Worm (Caenorhabditis elegans) whole organism, late embryonic: ENCODE results near the gene Y37A1B.7.

Experiments used
- K02D7.2 ChIP-seq: sonication (generic microtip); optimal IDR thresholded peaks from 2 replicates; lab custom pipeline; 2017; ENCODE audit warnings: mild to moderate bottlenecking, missing genetic modification characterization, missing compliant biosample characterization
- Y22D7AL.16 ChIP-seq: sonication (generic microtip); optimal IDR thresholded peaks from 2 replicates; lab custom pipeline; 2016; ENCODE audit warnings: missing genetic modification characterization, missing compliant biosample characterization
- ahr-1 ChIP-seq: sonication (generic microtip); optimal IDR thresholded peaks from 2 replicates; lab custom pipeline; 2016; ENCODE audit warnings: missing genetic modification characterization, missing compliant biosample characterization
- ama-1 ChIP-seq: fragments of 150-350 bp; optimal IDR thresholded peaks from 2 replicates; lab custom pipeline; 2014
- ceh-18 ChIP-seq: sonication (generic microtip); optimal IDR thresholded peaks from 2 replicates; lab custom pipeline; 2016; ENCODE audit warnings: missing genetic modification characterization, missing compliant biosample characterization
- ceh-19 ChIP-seq: fragments of 200-800 bp; sonication (Bioruptor generic); optimal IDR thresholded peaks from 2 replicates; lab custom pipeline; 2018; ENCODE audit warnings: mild to moderate bottlenecking, missing genetic modification characterization, missing compliant biosample characterization
- ceh-2 ChIP-seq: sonication (generic microtip); optimal IDR thresholded peaks from 2 replicates; lab custom pipeline; 2016; ENCODE audit warnings: missing genotype, missing genetic modification characterization, missing compliant biosample characterization
- ceh-22 ChIP-seq: sonication (generic microtip); optimal IDR thresholded peaks from 2 replicates; lab custom pipeline; 2017; ENCODE audit warnings: missing biosample characterization, missing genetic modification characterization
- ceh-24 ChIP-seq: sonication (generic microtip); optimal IDR thresholded peaks from 2 replicates; lab custom pipeline; 2016; ENCODE audit warnings: mild to moderate bottlenecking, missing genetic modification characterization, missing compliant biosample characterization
- ceh-30 ChIP-seq: fragments of 150-350 bp; optimal IDR thresholded peaks from 2 replicates; lab custom pipeline; 2014; ENCODE audit warnings: missing biosample characterization, missing genetic modification characterization
- ceh-34 ChIP-seq: sonication (generic microtip); optimal IDR thresholded peaks from 2 replicates; lab custom pipeline; 2016; ENCODE audit warnings: mild to moderate bottlenecking, missing genetic modification characterization, missing compliant biosample characterization
- ceh-45 ChIP-seq: fragments of 200-800 bp; sonication (Bioruptor generic); IDR thresholded peaks from 2 replicates; pipeline ENCODE4 v1.3.6; 2022; ENCODE audit warnings: missing genetic modification reagents, missing genetic modification characterization, missing compliant biosample characterization
- ceh-48 ChIP-seq: sonication (generic microtip); optimal IDR thresholded peaks from 2 replicates; lab custom pipeline; 2016; ENCODE audit warnings: missing genetic modification characterization, inconsistent platforms, missing compliant biosample characterization
- ceh-6 ChIP-seq: fragments of 200-800 bp; sonication (Bioruptor generic); optimal IDR thresholded peaks from 2 replicates; lab custom pipeline; 2018; ENCODE audit warnings: mild to moderate bottlenecking, missing genetic modification characterization, missing compliant biosample characterization
- ceh-9 ChIP-seq: sonication (generic microtip); optimal IDR thresholded peaks from 2 replicates; lab custom pipeline; 2016; ENCODE audit warnings: mild to moderate bottlenecking, missing genetic modification characterization, inconsistent platforms, missing compliant biosample characterization
- che-1 ChIP-seq: sonication (generic microtip); optimal IDR thresholded peaks from 2 replicates; lab custom pipeline; 2016; ENCODE audit warnings: mild to moderate bottlenecking, missing genetic modification characterization, missing compliant biosample characterization
- dve-1 ChIP-seq: sonication (generic microtip); optimal IDR thresholded peaks from 2 replicates; lab custom pipeline; 2017; ENCODE audit warnings: antibody characterized with exemption, mild to moderate bottlenecking, missing genetic modification characterization, missing compliant biosample characterization
- elt-2 ChIP-seq: sonication (generic microtip); optimal IDR thresholded peaks from 2 replicates; lab custom pipeline; 2016; ENCODE audit warnings: missing genetic modification reagents, missing genetic modification characterization, missing compliant biosample characterization
- elt-4 ChIP-seq: sonication (generic microtip); optimal IDR thresholded peaks from 2 replicates; lab custom pipeline; 2016; ENCODE audit warnings: missing genetic modification characterization, missing compliant biosample characterization
- eyg-1 ChIP-seq: sonication (generic microtip); optimal IDR thresholded peaks from 2 replicates; lab custom pipeline; 2016; ENCODE audit warnings: missing genotype, missing genetic modification characterization, missing compliant biosample characterization
- fkh-10 ChIP-seq: fragments of 150-350 bp; optimal IDR thresholded peaks from 2 replicates; lab custom pipeline; 2014; ENCODE audit warnings: missing biosample characterization, missing genetic modification reagents, missing genetic modification characterization
- hlh-15 ChIP-seq: sonication (generic microtip); optimal IDR thresholded peaks from 2 replicates; lab custom pipeline; 2016; ENCODE audit warnings: missing genetic modification characterization, missing compliant biosample characterization
- hlh-30 ChIP-seq: sonication (generic microtip); optimal IDR thresholded peaks from 2 replicates; lab custom pipeline; 2017; ENCODE audit warnings: antibody characterized with exemption, missing genetic modification characterization, missing compliant biosample characterization; ENCODE audit not compliant: insufficient read depth
- lin-11 ChIP-seq: fragments of 200-800 bp; sonication (Bioruptor generic); optimal IDR thresholded peaks from 2 replicates; lab custom pipeline; 2018; ENCODE audit warnings: mild to moderate bottlenecking, missing genetic modification characterization, missing compliant biosample characterization
- madf-2 ChIP-seq: sonication (generic microtip); optimal IDR thresholded peaks from 2 replicates; lab custom pipeline; 2017; ENCODE audit warnings: missing genetic modification characterization, missing compliant biosample characterization
- mec-3 ChIP-seq: sonication (generic microtip); optimal IDR thresholded peaks from 2 replicates; lab custom pipeline; 2016; ENCODE audit warnings: borderline replicate concordance, missing genetic modification characterization, missing compliant biosample characterization
- nfya-1 ChIP-seq: sonication (generic microtip); optimal IDR thresholded peaks from 2 replicates; lab custom pipeline; 2017; ENCODE audit warnings: missing genetic modification characterization, mild to moderate bottlenecking, missing compliant biosample characterization, antibody characterized with exemption, moderate library complexity
- nhr-11 ChIP-seq: fragments of 150-350 bp; optimal IDR thresholded peaks from 2 replicates; lab custom pipeline; 2014; ENCODE audit warnings: missing biosample characterization, missing genetic modification characterization
- odd-2 ChIP-seq: sonication (generic microtip); optimal IDR thresholded peaks from 2 replicates; lab custom pipeline; 2017; ENCODE audit warnings: antibody characterized with exemption, mild to moderate bottlenecking, missing genetic modification characterization, missing compliant biosample characterization
- pat-9 ChIP-seq: fragments of 200-800 bp; sonication (Bioruptor generic); optimal IDR thresholded peaks from 2 replicates; lab custom pipeline; 2018; ENCODE audit warnings: mild to moderate bottlenecking, missing genetic modification characterization, moderate library complexity, missing compliant biosample characterization
- pax-1 ChIP-seq: fragments of 150-350 bp; optimal IDR thresholded peaks from 2 replicates; lab custom pipeline; 2014; ENCODE audit warnings: missing biosample characterization, missing genetic modification characterization
- pha-2 ChIP-seq: sonication (generic microtip); optimal IDR thresholded peaks from 2 replicates; lab custom pipeline; 2017; ENCODE audit warnings: mild to moderate bottlenecking, missing genetic modification characterization, missing compliant biosample characterization
- pha-4 ChIP-seq: fragments of 150-350 bp; optimal IDR thresholded peaks from 2 replicates; lab custom pipeline; 2018; ENCODE audit warnings: missing biosample characterization, missing genetic modification reagents, missing genetic modification characterization
- pros-1 ChIP-seq: fragments of 150-350 bp; optimal IDR thresholded peaks from 2 replicates; lab custom pipeline; 2014; ENCODE audit warnings: missing biosample characterization, missing genetic modification reagents, missing genetic modification characterization
- ref-2 ChIP-seq: sonication (generic microtip); optimal IDR thresholded peaks from 2 replicates; lab custom pipeline; 2016; ENCODE audit warnings: missing genetic modification characterization, missing compliant biosample characterization
- rnt-1 ChIP-seq: sonication (generic microtip); optimal IDR thresholded peaks from 2 replicates; lab custom pipeline; 2016; ENCODE audit warnings: missing genetic modification characterization, missing compliant biosample characterization
- sdc-2 ChIP-seq: sonication (generic microtip); optimal IDR thresholded peaks from 2 replicates; lab custom pipeline; 2016; ENCODE audit warnings: missing genotype, missing genetic modification characterization, missing compliant biosample characterization
- sox-2 ChIP-seq: fragments of 200-800 bp; sonication (Bioruptor generic); IDR thresholded peaks from 2 replicates; pipeline ENCODE4 v1.3.6; 2022; ENCODE audit warnings: missing genetic modification reagents, missing genetic modification characterization, missing compliant biosample characterization
- sox-4 ChIP-seq: sonication (generic microtip); optimal IDR thresholded peaks from 2 replicates; lab custom pipeline; 2017; ENCODE audit warnings: mild to moderate bottlenecking, missing genetic modification characterization, inconsistent platforms, missing compliant biosample characterization
- syd-9 ChIP-seq: sonication (generic microtip); optimal IDR thresholded peaks from 2 replicates; lab custom pipeline; 2016; ENCODE audit warnings: mild to moderate bottlenecking, missing genetic modification characterization, moderate library complexity, missing compliant biosample characterization
- tbx-2 ChIP-seq: sonication (generic microtip); optimal IDR thresholded peaks from 2 replicates; lab custom pipeline; 2016; ENCODE audit warnings: missing genetic modification characterization, missing compliant biosample characterization
- unc-42 ChIP-seq: sonication (generic microtip); optimal IDR thresholded peaks from 2 replicates; lab custom pipeline; 2016; ENCODE audit warnings: missing genotype, missing genetic modification characterization, missing compliant biosample characterization
- unc-55 ChIP-seq: sonication (generic microtip); optimal IDR thresholded peaks from 2 replicates; lab custom pipeline; 2017; ENCODE audit warnings: missing biosample characterization, missing genetic modification reagents, missing genetic modification characterization
- unc-86 ChIP-seq: sonication (generic microtip); optimal IDR thresholded peaks from 2 replicates; lab custom pipeline; 2016; ENCODE audit warnings: missing genetic modification characterization, missing compliant biosample characterization
- zip-5 ChIP-seq: sonication (generic microtip); optimal IDR thresholded peaks from 2 replicates; lab custom pipeline; 2016; ENCODE audit warnings: missing genetic modification characterization, missing compliant biosample characterization
- ztf-16 ChIP-seq: sonication (generic microtip); optimal IDR thresholded peaks from 2 replicates; lab custom pipeline; 2017; ENCODE audit warnings: missing genetic modification characterization, missing compliant biosample characterization

Gene Y37A1B.7

DNA sequence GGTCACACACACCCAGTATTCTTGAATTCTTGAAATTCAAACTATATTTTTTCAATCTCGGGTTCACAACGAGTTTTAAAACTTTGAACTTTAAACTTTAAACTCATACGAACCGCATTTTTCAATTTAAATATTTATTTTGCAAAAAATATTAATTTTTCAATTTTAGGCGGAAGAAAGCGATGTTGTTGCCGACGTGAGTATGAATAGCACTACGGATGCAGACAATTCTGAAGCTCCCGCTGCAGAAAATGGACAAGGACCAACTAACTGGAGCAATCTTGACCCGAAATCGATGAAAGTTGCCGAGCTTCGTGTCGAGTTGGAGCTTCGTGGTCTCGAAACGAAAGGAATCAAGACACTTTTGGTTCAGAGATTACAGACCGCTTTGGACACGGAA is 30.9 kb upstream of the Y37A1B.7 start:
- no peak for TF ChIP-seq pha-2
- TF ChIP-seq elt-4 = no peak
- TF ChIP-seq ama-1 = no peak
- no peak for TF ChIP-seq K02D7.2 (tag; lab: Kevin White, UChicago)
- TF ChIP-seq ceh-48 (tag; lab: Kevin White, UChicago) = no peak
- TF ChIP-seq pat-9 (tag; lab: Kevin White, UChicago) = no peak
- TF ChIP-seq Y22D7AL.16 = no peak
- TF ChIP-seq eyg-1 = no peak
- TF ChIP-seq fkh-10 (GFP tag; lab: Kevin White, UChicago) = no peak
- TF ChIP-seq ceh-2 (tag; lab: Kevin White, UChicago) = no peak
- TF ChIP-seq mec-3 (tag; lab: Kevin White, UChicago) = no peak
- TF ChIP-seq ceh-24 = no peak
- no peak for TF ChIP-seq hlh-30 (tag; lab: Kevin White, UChicago)
- no peak for TF ChIP-seq che-1 (tag; lab: Kevin White, UChicago)
- no peak for TF ChIP-seq syd-9 (tag; lab: Kevin White, UChicago)
- TF ChIP-seq unc-42 (tag; lab: Kevin White, UChicago) = no peak
- TF ChIP-seq lin-11 (tag; lab: Kevin White, UChicago) = no peak
- TF ChIP-seq pha-4 (tag; lab: Kevin White, UChicago) = no peak
- no peak for TF ChIP-seq tbx-2 (tag; lab: Kevin White, UChicago)
- no peak for TF ChIP-seq ceh-30 (tag; lab: Kevin White, UChicago)

DNA sequence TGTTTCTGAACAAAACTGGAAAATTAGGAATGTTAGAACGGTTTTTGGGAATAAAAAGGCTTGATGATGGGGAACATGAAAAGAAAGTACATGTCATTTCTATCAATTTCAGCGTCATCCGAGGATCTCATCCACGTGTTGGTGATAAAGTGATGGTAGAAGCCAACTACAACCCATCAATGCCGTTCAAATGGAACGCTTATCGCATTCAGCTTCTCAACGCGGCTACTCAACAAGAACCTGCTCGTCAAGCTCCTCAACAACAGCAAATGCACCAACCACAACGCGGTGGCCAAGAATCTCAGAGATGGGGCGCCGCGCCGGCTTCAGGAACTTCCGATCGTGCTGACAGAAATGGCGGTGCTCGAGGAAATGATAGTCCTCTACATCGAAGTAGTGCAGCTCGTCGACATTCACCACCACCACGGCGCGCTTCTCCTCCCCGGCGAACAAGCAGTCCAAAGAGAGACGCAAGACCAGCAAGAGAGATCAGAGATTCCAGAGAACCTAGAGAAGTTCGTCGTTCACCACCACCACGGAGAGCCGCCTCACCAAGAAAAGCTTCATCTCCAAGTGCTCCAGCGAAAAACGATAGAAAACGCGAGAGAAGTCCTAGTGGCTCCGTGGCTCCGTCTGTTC is 28.6 kb upstream of the Y37A1B.7 start:
- no peak for TF ChIP-seq ref-2
- no peak for TF ChIP-seq tbx-2 (tag; lab: Kevin White, UChicago)
- no peak for TF ChIP-seq eyg-1

- TF ChIP-seq syd-9 (tag; lab: Kevin White, UChicago) = no peak
- TF ChIP-seq eyg-1 = no peak
- no peak for TF ChIP-seq ceh-34 (tag; lab: Kevin White, UChicago)
- no peak for TF ChIP-seq odd-2 (tag; lab: Kevin White, UChicago)
- no peak for TF ChIP-seq nfya-1 (tag; lab: Kevin White, UChicago)
- TF ChIP-seq ceh-22 (tag; lab: Kevin White, UChicago) = no peak
- no peak for TF ChIP-seq unc-86 (tag; lab: Kevin White, UChicago)
- TF ChIP-seq sox-2 (GFP tag; lab: Robert Waterston, UW) = no peak
- TF ChIP-seq nhr-11 (tag; lab: Kevin White, UChicago) = no peak
- no peak for TF ChIP-seq ceh-48 (tag; lab: Kevin White, UChicago)
- no peak for TF ChIP-seq rnt-1 (tag; lab: Kevin White, UChicago)
- no peak for TF ChIP-seq elt-4
- TF ChIP-seq ahr-1 (tag; lab: Kevin White, UChicago) = no peak
- no peak for TF ChIP-seq ceh-45
Measured at ce11 chrIV:14071466-14071865, 27.9 kb upstream of the Y37A1B.7 start, which contains the start of gene ccar-1. TSS of gene ccar-1 (plus strand) at chrIV:14071548.

DNA sequence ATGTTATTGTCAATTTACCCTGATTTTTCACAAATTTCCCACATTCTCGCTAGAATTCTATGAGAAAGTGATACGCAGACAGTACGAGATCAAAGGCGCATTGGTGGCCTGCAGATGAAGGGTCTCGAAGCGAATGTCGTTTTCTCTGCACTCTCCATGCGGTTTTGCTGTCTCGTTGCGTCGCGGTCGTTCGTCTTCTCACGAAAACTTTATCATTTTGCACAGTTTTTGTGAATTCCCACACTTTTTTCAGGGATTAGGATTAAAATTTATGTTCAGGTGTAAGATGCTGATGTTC is 27.4 kb upstream of the Y37A1B.7 start:
- no peak for TF ChIP-seq sox-4 (tag; lab: Kevin White, UChicago)
- TF ChIP-seq nhr-11 (tag; lab: Kevin White, UChicago) = no peak
- peak; percentile 56 for TF ChIP-seq unc-55 (GFP tag; lab: Kevin White, UChicago)
- TF ChIP-seq sdc-2 (tag; lab: Kevin White, UChicago) = no peak
- TF ChIP-seq ahr-1 (tag; lab: Kevin White, UChicago) = no peak
- no peak for TF ChIP-seq dve-1
- peak; percentile 30 for TF ChIP-seq pros-1 (tag; lab: Kevin White, UChicago)
- TF ChIP-seq ceh-9 = no peak
- no peak for TF ChIP-seq ceh-19 (GFP tag; lab: Kevin White, UChicago)
- no peak for TF ChIP-seq syd-9 (tag; lab: Kevin White, UChicago)
- peak; percentile 57 for TF ChIP-seq ama-1
- TF ChIP-seq unc-42 (tag; lab: Kevin White, UChicago) = peak; percentile 10
- no peak for TF ChIP-seq K02D7.2 (tag; lab: Kevin White, UChicago)
- TF ChIP-seq hlh-15 (tag; lab: Kevin White, UChicago) = no peak
- no peak for TF ChIP-seq Y22D7AL.16
- TF ChIP-seq madf-2 = no peak
- TF ChIP-seq ref-2 = peak; percentile 11
- peak; percentile 87 for TF ChIP-seq nfya-1 (tag; lab: Kevin White, UChicago)
- peak; percentile 63 for TF ChIP-seq pax-1 (tag; lab: Kevin White, UChicago)
- peak; percentile 74 for TF ChIP-seq rnt-1 (tag; lab: Kevin White, UChicago)
- no peak for TF ChIP-seq ztf-16 (tag; lab: Kevin White, UChicago)
- TF ChIP-seq ceh-2 (tag; lab: Kevin White, UChicago) = no peak
- no peak for TF ChIP-seq ceh-6 (GFP tag; lab: Kevin White, UChicago)
- TF ChIP-seq odd-2 (tag; lab: Kevin White, UChicago) = no peak
- TF ChIP-seq elt-2 (tag; lab: Kevin White, UChicago) = peak; percentile 3
- TF ChIP-seq ceh-30 (tag; lab: Kevin White, UChicago) = no peak
- TF ChIP-seq che-1 (tag; lab: Kevin White, UChicago) = no peak
- TF ChIP-seq ceh-18 (tag; lab: Kevin White, UChicago) = peak; percentile 39
- TF ChIP-seq zip-5 (tag; lab: Kevin White, UChicago) = no peak
